Fruit fly (Drosophila melanogaster): Measurements from ENCODE around the gene modSP.

modSP gene

dm6 chr3R:16655494-16656493 is at the start of gene modSP (continued):
- no peak for TF ChIP-seq Side (GFP tag; optimal IDR thresholded peaks at IDR 0.05)
- TF ChIP-seq repo (GFP tag; optimal IDR thresholded peaks at IDR 0.05): no peak
- peak; percentile 86 for TF ChIP-seq zf30C (GFP tag; optimal IDR thresholded peaks at IDR 0.05)
- TF ChIP-seq corto (GFP tag; optimal IDR thresholded peaks at IDR 0.05): no peak
- TF ChIP-seq CG17612 (GFP tag; IDR thresholded peaks at IDR 0.05): no peak
- TF ChIP-seq Mrtf (GFP tag; IDR thresholded peaks at IDR 0.05): peak; percentile 37; the same call in 1 of the 3 replicates
- TF ChIP-seq slp2 (GFP tag; optimal IDR thresholded peaks at IDR 0.05): peak; percentile 6
- TF ChIP-seq C15 (GFP tag; IDR thresholded peaks at IDR 0.05): 0 out of 3 replicates have a peak, but pooled peaks have one; percentile 13
- TF ChIP-seq CG2120 (GFP tag; optimal IDR thresholded peaks at IDR 0.05): peak; percentile 72
- TF ChIP-seq Atf3 (GFP tag; optimal IDR thresholded peaks at IDR 0.05): no peak
- no peak for TF ChIP-seq ewg (GFP tag; optimal IDR thresholded peaks at IDR 0.05)
- peak; percentile 37; the same call in 1 of the 4 replicates for TF ChIP-seq Gug (GFP tag; IDR thresholded peaks at IDR 0.05)
- no peak for TF ChIP-seq CG12942 (GFP tag; optimal IDR thresholded peaks at IDR 0.05)
- TF ChIP-seq pfk (GFP tag; optimal IDR thresholded peaks at IDR 0.05): no peak
- TF ChIP-seq Neu2 (GFP tag; optimal IDR thresholded peaks at IDR 0.05; ENCODE audit: borderline replicate concordance): no peak
- no peak for TF ChIP-seq CG8388 (GFP tag; optimal IDR thresholded peaks at IDR 0.05)
- peak; percentile 46 for TF ChIP-seq CG14710 (tag; optimal IDR thresholded peaks at IDR 0.05)
- peak; percentile 4 for TF ChIP-seq CG5245 (GFP tag; optimal IDR thresholded peaks at IDR 0.05)
- peak; percentile 35 for TF ChIP-seq CG18599 (GFP tag; optimal IDR thresholded peaks at IDR 0.05)
- TF ChIP-seq Ptx1 (GFP tag; IDR thresholded peaks at IDR 0.05): peak; percentile 45; the same call in 1 of the 2 replicates
- TF ChIP-seq CG8359 (GFP tag; optimal IDR thresholded peaks at IDR 0.05; ENCODE audit: borderline replicate concordance): no peak
- peak; percentile 14 for TF ChIP-seq CG15696 (tag; optimal IDR thresholded peaks at IDR 0.05)
- peak; percentile 48 for TF ChIP-seq Antp (GFP tag; optimal IDR thresholded peaks at IDR 0.05)
- TF ChIP-seq Doc3 (GFP tag; IDR thresholded peaks at IDR 0.05; ENCODE audit: partially characterized antibody): peak; percentile 49; the same call in 2 of the 3 replicates
- TF ChIP-seq psq (GFP tag; optimal IDR thresholded peaks at IDR 0.05): no peak
- TF ChIP-seq CG31388 (GFP tag; optimal IDR thresholded peaks at IDR 0.05): no peak
- TF ChIP-seq Dll (GFP tag; IDR thresholded peaks at IDR 0.05; ENCODE audit: partially characterized antibody): peak; percentile 80
- TF ChIP-seq Doc2 (GFP tag; IDR thresholded peaks at IDR 0.05): no peak
- no peak for TF ChIP-seq CG4424 (GFP tag; optimal IDR thresholded peaks at IDR 0.05)
- no peak for TF ChIP-seq CG30020 (tag; optimal IDR thresholded peaks at IDR 0.05)
- TF ChIP-seq ham (GFP tag; IDR thresholded peaks at IDR 0.05): no peak
- no peak for TF ChIP-seq sima (GFP tag; optimal IDR thresholded peaks at IDR 0.05)
- TF ChIP-seq CG10267 (tag; optimal IDR thresholded peaks at IDR 0.05): peak; percentile 35
- peak; percentile 75 for TF ChIP-seq Med (GFP tag)
- TF ChIP-seq sens-2 (GFP tag; IDR thresholded peaks at IDR 0.05): no peak
- no peak for TF ChIP-seq en (GFP tag; optimal IDR thresholded peaks at IDR 0.05)
- TF ChIP-seq cg (GFP tag; optimal IDR thresholded peaks at IDR 0.05): no peak
- TF ChIP-seq slbo (GFP tag; IDR thresholded peaks at IDR 0.05): peak; percentile 73
- peak; percentile 51 for TF ChIP-seq CG3163 (GFP tag; optimal IDR thresholded peaks at IDR 0.05)
- peak; percentile 48; the same call in 1 of the 2 replicates for TF ChIP-seq inv (GFP tag; IDR thresholded peaks at IDR 0.05; ENCODE audit: partially characterized antibody)
- no peak for TF ChIP-seq CG12071 (GFP tag; optimal IDR thresholded peaks at IDR 0.05)
- TF ChIP-seq CG33557 (GFP tag; optimal IDR thresholded peaks at IDR 0.05): no peak
- peak; percentile 7 for TF ChIP-seq Abd-B (GFP tag; optimal IDR thresholded peaks at IDR 0.05)
- TF ChIP-seq H15 (GFP tag; IDR thresholded peaks at IDR 0.05): no peak; the same call in 2 of the 3 replicates
- TF ChIP-seq CG4854 (GFP tag; optimal IDR thresholded peaks at IDR 0.05): no peak
- peak; percentile 29 for TF ChIP-seq CG31365 (tag; optimal IDR thresholded peaks at IDR 0.05)
- no peak for TF ChIP-seq p53 (GFP tag; optimal IDR thresholded peaks at IDR 0.05)
- peak; percentile 61 for TF ChIP-seq vvl (GFP tag; IDR thresholded peaks at IDR 0.05)
